Worm (Caenorhabditis elegans): ENCODE data around the gene egl-17.
A peak's percentile ranks its signal among the peaks of the same experiment; 100 is the strongest.

Gene egl-17

DNA sequence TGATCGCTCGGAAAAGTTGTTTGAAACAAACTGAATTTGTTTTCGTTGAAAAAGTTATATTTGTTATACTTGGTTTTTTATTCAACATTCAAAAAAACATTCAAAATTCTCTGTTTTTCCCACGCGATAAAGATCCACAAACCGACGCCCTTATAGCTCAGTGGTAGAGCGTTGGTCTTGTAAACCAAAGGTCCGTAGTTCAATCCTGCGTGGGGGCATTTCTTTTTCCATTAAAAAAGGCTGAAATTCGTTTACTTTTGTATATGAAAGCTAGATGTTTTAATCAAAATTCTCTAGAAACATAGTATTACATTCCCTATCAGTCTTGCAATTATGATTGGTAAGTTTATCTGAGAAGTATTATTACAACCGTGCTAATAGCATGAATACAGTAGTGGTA, 1.8 kb upstream of the egl-17 start (continued):
- TF ChIP-seq nhr-90 (tag; optimal IDR thresholded peaks at IDR 0.05): peak; percentile 76
- TF ChIP-seq ztf-3 (GFP tag; optimal IDR thresholded peaks at IDR 0.05): no peak
- peak; percentile 93; the same call in 1 of the 2 replicates for TF ChIP-seq ztf-25 (GFP tag; IDR thresholded peaks at IDR 0.05)
- TF ChIP-seq Y79H2A.3 (GFP tag; conservative IDR thresholded peaks at IDR 0.05): 0 out of 2 replicates have a peak, but pooled peaks have one; percentile 13
- TF ChIP-seq sptf-2 (GFP tag; optimal IDR thresholded peaks at IDR 0.05): peak; percentile 62
- no peak for TF ChIP-seq F33H1.4 (GFP tag; IDR thresholded peaks at IDR 0.05)
- TF ChIP-seq lin-54 (GFP tag; optimal IDR thresholded peaks at IDR 0.05): peak; percentile 20
- TF ChIP-seq ama-1 (optimal IDR thresholded peaks at IDR 0.05): no peak
- TF ChIP-seq ama-1 (GFP tag; optimal IDR thresholded peaks at IDR 0.05): peak; percentile 55 to 71
- TF ChIP-seq fkh-3 (tag; optimal IDR thresholded peaks at IDR 0.05): no peak
- no peak for TF ChIP-seq ceh-58 (GFP tag; IDR thresholded peaks at IDR 0.05)
- no peak for TF ChIP-seq hlh-26 (GFP tag; conservative IDR thresholded peaks at IDR 0.05)
- TF ChIP-seq cebp-1 (GFP tag; IDR thresholded peaks at IDR 0.05): no peak
- no peak for TF ChIP-seq cebp-1 (tag; optimal IDR thresholded peaks at IDR 0.05)
- TF ChIP-seq tbp1 (GFP tag; optimal IDR thresholded peaks at IDR 0.05): peak; percentile 90
- peak; percentile 84 for TF ChIP-seq rpc-1 (optimal IDR thresholded peaks at IDR 0.05)
- TF ChIP-seq rpc-1 (tag; optimal IDR thresholded peaks at IDR 0.05): peak; percentile 99
- TF ChIP-seq rcor-1 (GFP tag; IDR thresholded peaks at IDR 0.05): peak; percentile 80
- TF ChIP-seq efl-1 (GFP tag; optimal IDR thresholded peaks at IDR 0.05): no peak
- TF ChIP-seq aptf-3 (GFP tag; IDR thresholded peaks at IDR 0.05): no peak
- TF ChIP-seq tbx-9 (tag; optimal IDR thresholded peaks at IDR 0.05; ENCODE audit: borderline replicate concordance): no peak
- TF ChIP-seq somi-1 (GFP tag; optimal IDR thresholded peaks at IDR 0.05): peak; percentile 11
- peak; percentile 42 for TF ChIP-seq F57A8.1 (GFP tag; optimal IDR thresholded peaks at IDR 0.05)
- 0 out of 2 replicates have a peak, but pooled peaks have one; percentile 33 for TF ChIP-seq hsf-1 (GFP tag; IDR thresholded peaks at IDR 0.05)
- no peak for TF ChIP-seq sea-2 (GFP tag; IDR thresholded peaks at IDR 0.05)
- no peak for TF ChIP-seq lsy-27 (tag; optimal IDR thresholded peaks at IDR 0.05; ENCODE audit: borderline replicate concordance, insufficient read depth)
- TF ChIP-seq tlf-1 (GFP tag; optimal IDR thresholded peaks at IDR 0.05): no peak
- peak; percentile 59 for TF ChIP-seq attf-5 (GFP tag; optimal IDR thresholded peaks at IDR 0.05)
- no peak for TF ChIP-seq ceh-79 (tag; optimal IDR thresholded peaks at IDR 0.05)
- no peak for TF ChIP-seq aptf-2 (GFP tag; conservative IDR thresholded peaks at IDR 0.05)
- TF ChIP-seq T07F8.4 (tag; optimal IDR thresholded peaks at IDR 0.05): peak; percentile 60
- TF ChIP-seq hmg-20 (GFP tag; IDR thresholded peaks at IDR 0.05): 0 out of 2 replicates have a peak, but pooled peaks have one; percentile 17
- TF ChIP-seq B0035.1 (tag; optimal IDR thresholded peaks at IDR 0.05): no peak
- TF ChIP-seq ztf-28 (GFP tag; IDR thresholded peaks at IDR 0.05): no peak
- TF ChIP-seq snpc-1.1 (tag; optimal IDR thresholded peaks at IDR 0.05; ENCODE audit: insufficient read depth): peak; percentile 67
- TF ChIP-seq mes-4 (tag; optimal IDR thresholded peaks at IDR 0.05): peak; percentile 65
- TF ChIP-seq ztf-18 (tag; optimal IDR thresholded peaks at IDR 0.05): peak; percentile 59
- TF ChIP-seq F37B4.10 (GFP tag; IDR thresholded peaks at IDR 0.05): no peak
- TF ChIP-seq nhr-179 (tag; optimal IDR thresholded peaks at IDR 0.05): no peak
- peak; percentile 77 for TF ChIP-seq mxl-1 (tag; optimal IDR thresholded peaks at IDR 0.05)
- peak; percentile 96 for TF ChIP-seq lin-26 (GFP tag; IDR thresholded peaks at IDR 0.05)
- peak; percentile 87 for TF ChIP-seq him-1 (tag; optimal IDR thresholded peaks at IDR 0.05)
- TF ChIP-seq chd-7 (tag; optimal IDR thresholded peaks at IDR 0.05): peak; percentile 25
- peak; percentile 53; the same call in 1 of the 2 replicates for TF ChIP-seq Y56A3A.18 (GFP tag; IDR thresholded peaks at IDR 0.05)
- no peak for TF ChIP-seq C06A6.2 (GFP tag; conservative IDR thresholded peaks at IDR 0.05)
- peak; percentile 26 for TF ChIP-seq lsl-1 (GFP tag; optimal IDR thresholded peaks at IDR 0.05)
- TF ChIP-seq F49E8.2 (tag; optimal IDR thresholded peaks at IDR 0.05; ENCODE audit: insufficient read depth): peak; percentile 19
- peak; percentile 81 for TF ChIP-seq B0261.1 (tag; optimal IDR thresholded peaks at IDR 0.05)
- TF ChIP-seq die-1 (tag; optimal IDR thresholded peaks at IDR 0.05): peak; percentile 90
- peak; percentile 47; the same call in 1 of the 2 replicates for TF ChIP-seq attf-6 (GFP tag; IDR thresholded peaks at IDR 0.05)

All from whole organism, young adult.